Fruit fly (Drosophila melanogaster) whole organism, embryonic: Measurements from ENCODE around the gene CG7016.

Experiments
- Asciz ChIP-seq: fragments of 200-800 bp; sonication (Bioruptor generic); optimal IDR thresholded peaks from 2 replicates; lab custom pipeline; 2017; ENCODE audit warnings: missing biosample characterization, mild to moderate bottlenecking, missing genetic modification characterization, missing genetic modification reagents
- CG10267 ChIP-seq: fragments of 200-800 bp; sonication (Bioruptor generic); optimal IDR thresholded peaks from 2 replicates; lab custom pipeline; 2018; ENCODE audit warnings: missing biosample characterization, mild to moderate bottlenecking, missing genetic modification characterization, moderate library complexity
- CG10431 ChIP-seq: fragments of 200-800 bp; sonication (Bioruptor generic); optimal IDR thresholded peaks from 3 replicates; lab custom pipeline; 2018; ENCODE audit warnings: missing biosample characterization, mild to moderate bottlenecking, missing genetic modification characterization
- CG10979 ChIP-seq: fragments of 200-800 bp; sonication (Bioruptor generic); optimal IDR thresholded peaks from 2 replicates; lab custom pipeline; 2018; ENCODE audit warnings: missing biosample characterization, mild to moderate bottlenecking, missing genetic modification characterization, moderate library complexity
- CG1233 ChIP-seq: fragments of 200-800 bp; sonication (Bioruptor generic); optimal IDR thresholded peaks from 4 replicates; lab custom pipeline; 2018; ENCODE audit warnings: missing biosample characterization, mild to moderate bottlenecking, missing genetic modification characterization
- CG17186 ChIP-seq: fragments of 200-800 bp; sonication (Bioruptor generic); optimal IDR thresholded peaks from 3 replicates; lab custom pipeline; 2017; ENCODE audit warnings: missing biosample characterization, missing genetic modification reagents, missing genetic modification characterization
- CG17385 ChIP-seq: fragments of 200-800 bp; sonication (Bioruptor generic); optimal IDR thresholded peaks from 3 replicates; lab custom pipeline; 2018; ENCODE audit warnings: missing biosample characterization, mild to moderate bottlenecking, missing genetic modification characterization
- CG32772 ChIP-seq: fragments of 200-800 bp; sonication (Bioruptor generic); IDR thresholded peaks from 2 replicates; pipeline ENCODE4 v1.3.6; 2022; ENCODE audit warnings: missing biosample characterization, missing genetic modification characterization
- CG34376 ChIP-seq: fragments of 200-800 bp; sonication (Bioruptor generic); optimal IDR thresholded peaks from 2 replicates; lab custom pipeline; 2018; ENCODE audit warnings: missing biosample characterization, mild to moderate bottlenecking, missing genetic modification characterization
- CG4328 ChIP-seq: fragments of 200-800 bp; sonication (Bioruptor generic); optimal IDR thresholded peaks from 3 replicates; lab custom pipeline; 2017; ENCODE audit warnings: missing biosample characterization, missing genetic modification reagents, missing genetic modification characterization
- CG4360 ChIP-seq: fragments of 200-800 bp; sonication (Bioruptor generic); IDR thresholded peaks from 2 replicates; pipeline ENCODE4 v1.3.6; 2022; ENCODE audit warnings: missing biosample characterization, missing genetic modification characterization
- CG6813 ChIP-seq: fragments of 200-800 bp; sonication (Bioruptor generic); optimal IDR thresholded peaks from 2 replicates; lab custom pipeline; 2017; ENCODE audit warnings: missing biosample characterization, missing genetic modification characterization, mild to moderate bottlenecking, moderate library complexity, missing genetic modification reagents
- CG7357 ChIP-seq: fragments of 200-800 bp; sonication (Bioruptor generic); IDR thresholded peaks from 3 replicates; pipeline ENCODE4 v1.3.6; 2022; ENCODE audit warnings: missing biosample characterization, missing genetic modification characterization
- CG8359 ChIP-seq: fragments of 200-800 bp; sonication (Bioruptor generic); optimal IDR thresholded peaks from 2 replicates; lab custom pipeline; 2017; ENCODE audit warnings: missing biosample characterization, mild to moderate bottlenecking, missing genetic modification characterization, borderline replicate concordance
- CG9215 ChIP-seq: fragments of 200-800 bp; sonication (Bioruptor generic); IDR thresholded peaks from 2 replicates; pipeline ENCODE4 v1.3.6; 2022; ENCODE audit warnings: missing biosample characterization, missing genetic modification characterization
- CG9437 ChIP-seq: fragments of 200-800 bp; sonication (Bioruptor generic); optimal IDR thresholded peaks from 2 replicates; lab custom pipeline; 2018; ENCODE audit warnings: missing biosample characterization, mild to moderate bottlenecking, missing genetic modification characterization
- Chrac-16 ChIP-seq: fragments of 200-800 bp; sonication (Bioruptor generic); optimal IDR thresholded peaks from 3 replicates; lab custom pipeline; 2016; ENCODE audit warnings: missing biosample characterization, missing genetic modification characterization
- D19B ChIP-seq: fragments of 200-800 bp; sonication (Bioruptor generic); optimal IDR thresholded peaks from 2 replicates; lab custom pipeline; 2017; ENCODE audit warnings: missing biosample characterization, mild to moderate bottlenecking, missing genetic modification characterization
- H15 ChIP-seq: fragments of 200-800 bp; sonication (Bioruptor generic); IDR thresholded peaks from 3 replicates; pipeline ENCODE4 v1.3.6; 2022; ENCODE audit warnings: missing biosample characterization, missing genetic modification characterization
- HLH54F ChIP-seq: fragments of 200-800 bp; sonication (Bioruptor generic); optimal IDR thresholded peaks from 3 replicates; lab custom pipeline; 2016; ENCODE audit warnings: missing biosample characterization, missing genetic modification characterization
- HmgZ ChIP-seq: fragments of 200-800 bp; sonication (Bioruptor generic); optimal IDR thresholded peaks from 2 replicates; lab custom pipeline; 2018; ENCODE audit warnings: missing biosample characterization, mild to moderate bottlenecking, missing genetic modification characterization
- Jarid2 ChIP-seq: fragments of 200-800 bp; sonication (Bioruptor generic); optimal IDR thresholded peaks from 3 replicates; lab custom pipeline; 2017; ENCODE audit warnings: mild to moderate bottlenecking, missing biosample characterization, missing genetic modification reagents, missing genetic modification characterization
- Med ChIP-seq: fragments of 200-800 bp; sonication (Bioruptor generic); peaks from one replicate; lab custom pipeline; 2016; ENCODE audit warnings: missing biosample characterization, missing genetic modification characterization, mild to moderate bottlenecking, inconsistent platforms, moderate library complexity
- Myb ChIP-seq: fragments of 200-800 bp; sonication (Bioruptor generic); optimal IDR thresholded peaks from 2 replicates; lab custom pipeline; 2016; ENCODE audit warnings: missing biosample characterization, missing genetic modification characterization
- Neu2 ChIP-seq: fragments of 200-800 bp; sonication (Bioruptor generic); optimal IDR thresholded peaks from 3 replicates; lab custom pipeline; 2016; ENCODE audit warnings: missing biosample characterization, missing genetic modification characterization, borderline replicate concordance
- Nf-YC ChIP-seq: fragments of 200-800 bp; optimal IDR thresholded peaks from 3 replicates; lab custom pipeline; 2019; ENCODE audit warnings: missing biosample characterization, mild to moderate bottlenecking, missing genetic modification characterization, moderate library complexity
- Opbp ChIP-seq: fragments of 200-800 bp; sonication (Bioruptor generic); IDR thresholded peaks from 3 replicates; pipeline ENCODE4 v1.3.6; 2022; ENCODE audit warnings: missing biosample characterization, missing genetic modification characterization; ENCODE audit not compliant: partially characterized antibody
- Optix ChIP-seq: fragments of 200-800 bp; sonication (Bioruptor generic); IDR thresholded peaks from 3 replicates; pipeline ENCODE4 v1.3.6; 2022; ENCODE audit warnings: missing biosample characterization, missing genetic modification characterization
- Rx ChIP-seq: fragments of 200-800 bp; sonication (Bioruptor generic); IDR thresholded peaks from 2 replicates; pipeline ENCODE4 v1.3.6; 2022; ENCODE audit warnings: missing biosample characterization, missing genetic modification characterization
- Sin3A ChIP-seq: fragments of >200 bp; optimal IDR thresholded peaks from 2 replicates; lab custom pipeline; 2018
- Sry-δ ChIP-seq: fragments of 200-800 bp; sonication (Bioruptor generic); optimal IDR thresholded peaks from 2 replicates; lab custom pipeline; 2016; ENCODE audit warnings: missing biosample characterization, missing genetic modification characterization
- ac ChIP-seq: fragments of 200-800 bp; sonication (Bioruptor generic); optimal IDR thresholded peaks from 3 replicates; lab custom pipeline; 2017; ENCODE audit warnings: missing biosample characterization, mild to moderate bottlenecking, missing genetic modification characterization
- al ChIP-seq: fragments of 200-800 bp; sonication (Bioruptor generic); IDR thresholded peaks from 2 replicates; pipeline ENCODE4 v1.3.6; 2022; ENCODE audit warnings: missing biosample characterization, missing genetic modification characterization
- caup ChIP-seq: fragments of 200-800 bp; sonication (Bioruptor generic); optimal IDR thresholded peaks from 3 replicates; lab custom pipeline; 2017; ENCODE audit warnings: missing biosample characterization, mild to moderate bottlenecking, missing genetic modification characterization, moderate library complexity; ENCODE audit not compliant: severe bottlenecking
- chif ChIP-seq, 2 experiments: fragments of 200-800 bp; sonication (Bioruptor generic); optimal IDR thresholded peaks; 3 replicates each; lab custom pipeline; 2016; ENCODE audit warnings: missing biosample characterization in 2 of 2, missing genetic modification characterization in 2 of 2
- croc ChIP-seq: fragments of 200-800 bp; sonication (Bioruptor generic); conservative IDR thresholded peaks from 3 replicates; pipeline ENCODE4 v1.3.6; 2022; ENCODE audit warnings: missing biosample characterization, missing genetic modification characterization
- crol ChIP-seq: fragments of 200-800 bp; sonication (Bioruptor generic); IDR thresholded peaks from 2 replicates; pipeline ENCODE4 v1.3.6; 2022; ENCODE audit warnings: missing biosample characterization, missing genetic modification characterization
- crp ChIP-seq, 2 experiments: fragments of 200-800 bp; sonication (Bioruptor generic); optimal IDR thresholded peaks; 2 replicates in 1 of 2; 3 replicates in 1 of 2; lab custom pipeline; 2017; ENCODE audit warnings: missing biosample characterization in 2 of 2, missing genetic modification characterization in 2 of 2, mild to moderate bottlenecking in 1 of 2, moderate library complexity in 1 of 2
- fu2 ChIP-seq: fragments of 200-800 bp; sonication (Bioruptor generic); optimal IDR thresholded peaks from 2 replicates; lab custom pipeline; 2016; ENCODE audit warnings: missing biosample characterization, missing genetic modification characterization
- mirr ChIP-seq: fragments of 200-800 bp; sonication (Bioruptor generic); optimal IDR thresholded peaks from 3 replicates; lab custom pipeline; 2018; ENCODE audit warnings: missing biosample characterization, mild to moderate bottlenecking, missing genetic modification characterization
- nerfin-1 ChIP-seq: fragments of 200-800 bp; sonication (Bioruptor generic); optimal IDR thresholded peaks from 3 replicates; lab custom pipeline; 2019; ENCODE audit warnings: missing biosample characterization, mild to moderate bottlenecking, missing genetic modification characterization, moderate library complexity
- pho ChIP-seq: fragments of 200-800 bp; sonication (Bioruptor generic); optimal IDR thresholded peaks from 2 replicates; lab custom pipeline; 2016; ENCODE audit warnings: missing biosample characterization, missing genetic modification characterization
- pros ChIP-seq: fragments of 200-800 bp; sonication (Bioruptor generic); optimal IDR thresholded peaks from 3 replicates; lab custom pipeline; 2019; ENCODE audit warnings: missing biosample characterization, mild to moderate bottlenecking, missing genetic modification characterization, moderate library complexity
- scrt ChIP-seq: fragments of 200-800 bp; sonication (Bioruptor generic); optimal IDR thresholded peaks from 2 replicates; lab custom pipeline; 2018; ENCODE audit warnings: missing biosample characterization, mild to moderate bottlenecking, missing genetic modification characterization, moderate library complexity
- sens ChIP-seq: fragments of 200-800 bp; sonication (Bioruptor generic); peaks from one replicate; lab custom pipeline; 2016; ENCODE audit warnings: missing biosample characterization, missing genetic modification characterization
- tll ChIP-seq, 2 experiments: fragments of 200-800 bp in 1 of 2; fragments of >200 bp in 1 of 2; sonication (Bioruptor generic) in 1 of 2; optimal IDR thresholded peaks; 2 replicates each; lab custom pipeline; 2017 to 2019; ENCODE audit warnings: missing biosample characterization in 2 of 2, missing genetic modification characterization in 2 of 2, mild to moderate bottlenecking in 1 of 2, moderate library complexity in 1 of 2

CG7016 gene

dm6 chr3R:24866976-24867375 lies 4.2 kb downstream of the CG7016 start (continued):
- TF ChIP-seq D19B (GFP tag; lab: Kevin White, UChicago): no peak

- TF ChIP-seq Nf-YC: no peak
- 0 out of 3 replicates have a peak, but pooled peaks have one; percentile 25 for TF ChIP-seq Opbp (GFP tag; lab: Robert Waterston, UW)
- peak; percentile 83 for TF ChIP-seq pros (GFP tag; lab: Kevin White, UChicago)
- peak; percentile 65; the same call in 1 of the 2 replicates for TF ChIP-seq crol (GFP tag; lab: Robert Waterston, UW)
- peak; percentile 28 for TF ChIP-seq Med
- TF ChIP-seq CG34376: no peak
- peak; percentile 100 for TF ChIP-seq CG10431 (GFP tag; lab: Kevin White, UChicago)
- peak; percentile 66 for TF ChIP-seq nerfin-1 (tag; lab: Kevin White, UChicago)
- no peak for TF ChIP-seq Chrac-16 (GFP tag; lab: Kevin White, UChicago)
These were observed 5.2 kb downstream of the CG7016 start for dm6 chr3R:24867956-24868355.

dm6 chr3R:24870389-24871048 lies 7.8 kb downstream of the CG7016 start, which contains the start of gene CycB3:
Gene CycB3, minus strand, starts transcription at chr3R:24870816.
- TF ChIP-seq Asciz (GFP tag; lab: Kevin White, UChicago) (no peak), CG1233 (GFP tag; lab: Kevin White, UChicago) (peak; percentile 11), CG32772 (GFP tag; lab: Robert Waterston, UW) (no peak), caup (GFP tag; lab: Kevin White, UChicago) (peak; percentile 49), CG10979 (tag; lab: Kevin White, UChicago) (peak; percentile 41), crp (GFP tag; optimal IDR thresholded peaks at IDR 0.05; lab: Kevin White, UChicago) (peak in 1 of 2 experiments; percentile 64), fu2 (GFP tag; lab: Kevin White, UChicago) (no peak), Myb (GFP tag; lab: Kevin White, UChicago) (peak; percentile 93), Jarid2 (GFP tag; lab: Kevin White, UChicago) (peak; percentile 26), HLH54F (GFP tag; lab: Kevin White, UChicago) (no peak), Sin3A (lab: Kevin White, UChicago) (peak; percentile 53), CG9215 (GFP tag; lab: Robert Waterston, UW) (no peak), tll (GFP tag; optimal IDR thresholded peaks at IDR 0.05; lab: Kevin White, UChicago) (peak in 1 of 2 experiments; percentile 33), Rx (GFP tag; lab: Robert Waterston, UW) (no peak), Neu2 (no peak), al (GFP tag; lab: Robert Waterston, UW) (no peak), H15 (GFP tag; lab: Robert Waterston, UW) (no peak), sens (GFP tag; lab: Kevin White, UChicago) (peak; percentile 75), CG10267 (tag; lab: Kevin White, UChicago) (peak; percentile 47), CG7357 (GFP tag; lab: Robert Waterston, UW) (no peak), HmgZ (peak; percentile 71), mirr (GFP tag; lab: Kevin White, UChicago) (peak; percentile 22), CG9437 (no peak), chif (GFP tag; optimal IDR thresholded peaks at IDR 0.05; lab: Kevin White, UChicago) (peak in 1 of 2 experiments; percentile 25), scrt (GFP tag; lab: Kevin White, UChicago) (no peak), ac (GFP tag; lab: Kevin White, UChicago) (peak; percentile 35), CG17385 (GFP tag; lab: Kevin White, UChicago) (peak; percentile 34), CG6813 (GFP tag; lab: Kevin White, UChicago) (peak; percentile 39), CG4360 (GFP tag; lab: Robert Waterston, UW) (0 out of 2 replicates have a peak, but pooled peaks have one; percentile 22), CG17186 (GFP tag; lab: Kevin White, UChicago) (peak; percentile 89), pho (no peak), CG8359 (GFP tag; lab: Kevin White, UChicago) (no peak), croc (GFP tag; lab: Robert Waterston, UW) (no peak), Sry-δ (GFP tag; lab: Kevin White, UChicago) (peak; percentile 58), Optix (GFP tag; lab: Robert Waterston, UW) (no peak), CG4328 (GFP tag; lab: Kevin White, UChicago) (peak; percentile 50)
